Fruit fly (Drosophila melanogaster) whole organism, embryonic: ENCODE measurements around the gene St2.

Source experiments
- CG2875 ChIP-seq: fragments of 200-800 bp; sonication (Bioruptor generic); optimal IDR thresholded peaks from 2 replicates; lab custom pipeline; 2017; ENCODE audit warnings: missing biosample characterization, mild to moderate bottlenecking, missing genetic modification characterization, missing genetic modification reagents
- CG31365 ChIP-seq: fragments of 200-800 bp; sonication (Bioruptor generic); optimal IDR thresholded peaks from 2 replicates; lab custom pipeline; 2018; ENCODE audit warnings: missing biosample characterization, mild to moderate bottlenecking, missing genetic modification characterization
- btn ChIP-seq: fragments of 200-800 bp; sonication (Bioruptor generic); optimal IDR thresholded peaks from 2 replicates; lab custom pipeline; 2016; ENCODE audit warnings: missing biosample characterization, missing genetic modification characterization
- fd3F ChIP-seq: fragments of 200-800 bp; sonication (Bioruptor generic); optimal IDR thresholded peaks from 2 replicates; lab custom pipeline; 2018; ENCODE audit warnings: missing biosample characterization, mild to moderate bottlenecking, missing genetic modification characterization, moderate library complexity
- odd ChIP-seq: fragments of 200-800 bp; sonication (Bioruptor generic); optimal IDR thresholded peaks from 2 replicates; lab custom pipeline; 2017; ENCODE audit warnings: missing biosample characterization, mild to moderate bottlenecking, missing genetic modification characterization

DNA sequence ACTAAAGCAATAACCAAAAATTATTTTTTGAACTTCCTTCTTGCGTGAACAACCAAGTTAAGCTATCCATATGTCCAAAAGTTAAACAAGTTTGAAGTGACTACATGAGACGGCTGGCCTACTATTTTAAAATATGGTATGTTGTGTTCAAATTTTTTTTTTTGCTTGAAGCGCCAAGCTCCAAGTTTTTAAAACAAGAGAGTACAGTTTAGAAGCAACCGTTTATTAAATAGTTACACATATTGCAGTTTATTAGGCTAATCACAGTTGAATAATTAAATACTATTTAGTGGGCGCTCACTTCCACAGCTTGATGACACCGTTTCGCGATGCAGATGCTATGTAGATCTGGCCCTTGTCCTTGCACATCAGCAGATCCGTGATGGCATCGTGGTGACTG lies 11.1 kb upstream of the St2 start, which contains the start of gene D1:
- TF ChIP-seq btn (GFP tag; lab: Kevin White, UChicago) (no peak), fd3F (GFP tag; lab: Kevin White, UChicago) (no peak), CG2875 (GFP tag; lab: Kevin White, UChicago) (no peak), CG31365 (tag; lab: Kevin White, UChicago) (no peak), odd (no peak)
